Fruit fly (Drosophila melanogaster): ENCODE data around the gene daed.

Gene daed

DNA sequence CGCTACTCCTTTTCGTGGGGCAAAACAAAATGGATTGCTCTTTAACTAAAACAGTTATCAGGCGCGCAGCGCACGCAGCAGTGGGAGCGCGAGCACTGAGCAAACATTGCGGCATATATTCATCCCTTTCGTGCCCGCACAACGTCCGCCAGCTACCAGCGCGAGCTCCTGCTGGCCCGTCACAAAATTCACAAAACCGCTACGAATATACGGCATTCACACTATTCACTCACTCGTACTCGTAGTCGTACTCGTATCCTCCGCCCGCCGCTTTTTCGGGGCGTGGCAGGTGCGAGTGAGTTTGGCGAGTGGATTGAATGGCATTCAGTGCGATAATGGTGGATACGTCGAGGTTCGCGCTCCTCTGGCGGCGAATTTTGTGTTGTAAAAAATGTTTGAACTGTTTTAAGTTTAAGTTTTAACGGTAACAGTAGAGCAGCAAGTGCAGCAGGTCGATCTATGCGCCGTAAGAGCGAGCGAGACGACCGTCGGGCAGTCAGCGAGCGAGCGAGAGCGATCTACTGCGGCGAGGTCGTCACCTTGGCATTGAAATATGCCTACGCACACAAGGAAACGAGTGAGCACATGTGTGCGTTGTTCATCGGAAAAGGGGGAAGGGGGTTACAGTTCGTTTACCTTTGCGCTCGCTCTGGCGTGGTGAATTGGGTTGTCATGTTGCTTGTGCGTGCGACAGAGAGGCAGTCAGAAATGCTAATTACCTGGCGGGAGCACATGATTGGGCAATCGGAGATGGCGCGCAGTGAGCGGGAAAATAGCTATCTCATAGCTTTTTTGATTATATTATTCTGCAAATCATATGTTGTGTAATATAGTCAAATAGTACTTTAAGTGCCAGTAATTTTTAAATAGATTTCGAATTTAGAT lies 19.3 kb downstream of the daed start (continued):
- peak; percentile 69 for TF ChIP-seq kah (GFP tag; optimal IDR thresholded peaks at IDR 0.05)
- no peak for TF ChIP-seq Atf3 (GFP tag; optimal IDR thresholded peaks at IDR 0.05)
- no peak for TF ChIP-seq Sin3A (optimal IDR thresholded peaks at IDR 0.05)
- TF ChIP-seq dysf (GFP tag; IDR thresholded peaks at IDR 0.05) = no peak
- TF ChIP-seq Aef1 (GFP tag; IDR thresholded peaks at IDR 0.05) = no peak
- peak; percentile 41 for TF ChIP-seq nom (GFP tag; optimal IDR thresholded peaks at IDR 0.05)
- peak; percentile 49 for TF ChIP-seq Kr (GFP tag; optimal IDR thresholded peaks at IDR 0.05)
- TF ChIP-seq bigmax (GFP tag; optimal IDR thresholded peaks at IDR 0.05) = no peak
- peak; percentile 46 for TF ChIP-seq wek (GFP tag; optimal IDR thresholded peaks at IDR 0.05)
- TF ChIP-seq psq (GFP tag; optimal IDR thresholded peaks at IDR 0.05) = no peak
- no peak for TF ChIP-seq NK7.1 (GFP tag; optimal IDR thresholded peaks at IDR 0.05)
- no peak for TF ChIP-seq CG11560 (tag; IDR thresholded peaks at IDR 0.05)
- peak; percentile 75 for TF ChIP-seq her (GFP tag; optimal IDR thresholded peaks at IDR 0.05)
- TF ChIP-seq CG30020 (tag; optimal IDR thresholded peaks at IDR 0.05) = no peak
- peak; percentile 53 for TF ChIP-seq B-H2 (GFP tag; optimal IDR thresholded peaks at IDR 0.05)
- no peak for TF ChIP-seq Dbx (GFP tag; IDR thresholded peaks at IDR 0.05)
- TF ChIP-seq CG2712 (tag; optimal IDR thresholded peaks at IDR 0.05) = peak; percentile 69
- TF ChIP-seq CG14441 (GFP tag; IDR thresholded peaks at IDR 0.05) = no peak
- peak; percentile 61 for TF ChIP-seq ab (GFP tag; optimal IDR thresholded peaks at IDR 0.05)
- TF ChIP-seq esg (GFP tag; conservative IDR thresholded peaks at IDR 0.05) = no peak
- no peak for TF ChIP-seq hth (optimal IDR thresholded peaks at IDR 0.05)
- TF ChIP-seq CG1024 (GFP tag; IDR thresholded peaks at IDR 0.05) = no peak
- peak; percentile 62 for TF ChIP-seq CG6765 (GFP tag; optimal IDR thresholded peaks at IDR 0.05)
- no peak for TF ChIP-seq Doc3 (GFP tag; IDR thresholded peaks at IDR 0.05; ENCODE audit: partially characterized antibody)
- peak; percentile 35 for TF ChIP-seq CG1529 (GFP tag; optimal IDR thresholded peaks at IDR 0.05)
- TF ChIP-seq HLH54F (GFP tag; optimal IDR thresholded peaks at IDR 0.05) = peak; percentile 66
- peak; percentile 38 for TF ChIP-seq Sox100B (GFP tag; optimal IDR thresholded peaks at IDR 0.05)
- no peak for TF ChIP-seq MBD-R2 (GFP tag; IDR thresholded peaks at IDR 0.05)
- no peak for TF ChIP-seq CG2889 (GFP tag; IDR thresholded peaks at IDR 0.05)
- no peak for TF ChIP-seq C15 (GFP tag; IDR thresholded peaks at IDR 0.05)
- no peak for TF ChIP-seq sima (GFP tag; optimal IDR thresholded peaks at IDR 0.05)
- peak; percentile 59 for TF ChIP-seq CG15514 (GFP tag; optimal IDR thresholded peaks at IDR 0.05)
- TF ChIP-seq gem (tag; optimal IDR thresholded peaks at IDR 0.05) = peak; percentile 77
- no peak for TF ChIP-seq zf30C (GFP tag; optimal IDR thresholded peaks at IDR 0.05)
- TF ChIP-seq ci (GFP tag; IDR thresholded peaks at IDR 0.05) = no peak
- TF ChIP-seq D19A (tag; optimal IDR thresholded peaks at IDR 0.05) = peak; percentile 61
- peak; percentile 100 for TF ChIP-seq CG3838 (GFP tag; optimal IDR thresholded peaks at IDR 0.05)
- TF ChIP-seq Hr78 (GFP tag; optimal IDR thresholded peaks at IDR 0.05) = peak in 1 of 2 experiments; percentile 100
- no peak for TF ChIP-seq shn (GFP tag; optimal IDR thresholded peaks at IDR 0.05)
- peak; percentile 50 for TF ChIP-seq CG16815 (GFP tag; optimal IDR thresholded peaks at IDR 0.05)
- peak; percentile 35 for TF ChIP-seq CG8924 (tag; optimal IDR thresholded peaks at IDR 0.05)
- TF ChIP-seq pfk (GFP tag; optimal IDR thresholded peaks at IDR 0.05) = peak; percentile 24
- peak; percentile 40 for TF ChIP-seq Sox102F (GFP tag; optimal IDR thresholded peaks at IDR 0.05)
- peak; percentile 57 for TF ChIP-seq CG10431 (GFP tag; optimal IDR thresholded peaks at IDR 0.05)
- TF ChIP-seq klu (GFP tag; IDR thresholded peaks at IDR 0.05) = no peak
- no peak for TF ChIP-seq bbx (GFP tag; IDR thresholded peaks at IDR 0.05; ENCODE audit: partially characterized antibody)
- peak; percentile 56 for TF ChIP-seq gro (GFP tag; optimal IDR thresholded peaks at IDR 0.05)
- no peak for TF ChIP-seq sob (GFP tag; IDR thresholded peaks at IDR 0.05)
- TF ChIP-seq pb (GFP tag; optimal IDR thresholded peaks at IDR 0.05) = peak; percentile 53
- TF ChIP-seq CG15601 (tag; optimal IDR thresholded peaks at IDR 0.05) = peak; percentile 64
